Worm (Caenorhabditis elegans) whole organism, early embryonic: Measurements from ENCODE around the gene str-6.

Source experiments
- B0310.2 ChIP-seq: sonication (generic microtip); optimal IDR thresholded peaks from 2 replicates; lab custom pipeline; 2016; ENCODE audit warnings: mild to moderate bottlenecking, missing genetic modification characterization, missing compliant biosample characterization
- F13C5.2 ChIP-seq: sonication (generic microtip); optimal IDR thresholded peaks from 2 replicates; lab custom pipeline; 2017; ENCODE audit warnings: mild to moderate bottlenecking, missing genetic modification characterization, inconsistent platforms, missing compliant biosample characterization
- aly-1 ChIP-seq: sonication (generic microtip); optimal IDR thresholded peaks from 2 replicates; lab custom pipeline; 2016; ENCODE audit warnings: missing genetic modification characterization, missing compliant biosample characterization
- ama-1 ChIP-seq: fragments of 150-350 bp; optimal IDR thresholded peaks from 2 replicates; lab custom pipeline; 2014
- ceh-13 ChIP-seq: fragments of 200-800 bp; sonication (Bioruptor generic); optimal IDR thresholded peaks from 2 replicates; lab custom pipeline; 2018; ENCODE audit warnings: mild to moderate bottlenecking, missing genetic modification characterization, missing compliant biosample characterization
- ceh-36 ChIP-seq: sonication (generic microtip); optimal IDR thresholded peaks from 2 replicates; lab custom pipeline; 2016; ENCODE audit warnings: missing genetic modification characterization, inconsistent platforms, missing compliant biosample characterization
- ets-7 ChIP-seq: sonication (generic microtip); optimal IDR thresholded peaks from 2 replicates; lab custom pipeline; 2016; ENCODE audit warnings: missing genotype, missing genetic modification characterization, missing compliant biosample characterization
- flt-1 ChIP-seq: fragments of 200-800 bp; sonication (Bioruptor generic); IDR thresholded peaks from 2 replicates; pipeline ENCODE4 v1.3.6; 2022; ENCODE audit warnings: missing genetic modification characterization, missing compliant biosample characterization
- hmbx-1 ChIP-seq: sonication (generic microtip); optimal IDR thresholded peaks from 2 replicates; lab custom pipeline; 2016; ENCODE audit warnings: mild to moderate bottlenecking, missing genetic modification characterization, missing compliant biosample characterization
- hmg-4 ChIP-seq: fragments of 200-800 bp; sonication (Bioruptor generic); optimal IDR thresholded peaks from 2 replicates; lab custom pipeline; 2018; ENCODE audit warnings: mild to moderate bottlenecking, missing genetic modification characterization, missing compliant biosample characterization
- hnd-1 ChIP-seq: sonication (generic microtip); optimal IDR thresholded peaks from 2 replicates; lab custom pipeline; 2016; ENCODE audit warnings: missing genetic modification characterization, missing compliant biosample characterization
- pes-1 ChIP-seq: fragments of 200-800 bp; sonication (Bioruptor generic); IDR thresholded peaks from 2 replicates; pipeline ENCODE4 v1.3.6; 2022; ENCODE audit warnings: missing genetic modification reagents, missing genetic modification characterization, missing compliant biosample characterization
- scrt-1 ChIP-seq: fragments of 200-800 bp; sonication (Bioruptor generic); IDR thresholded peaks from 2 replicates; pipeline ENCODE4 v1.3.6; 2022; ENCODE audit warnings: missing genetic modification characterization, missing compliant biosample characterization
- sea-1 ChIP-seq: fragments of 200-800 bp; sonication (Bioruptor generic); conservative IDR thresholded peaks from 2 replicates; pipeline ENCODE4 v1.3.6; 2022; ENCODE audit warnings: missing genetic modification characterization, missing compliant biosample characterization
- tbx-11 ChIP-seq: fragments of 200-800 bp; sonication (Bioruptor generic); IDR thresholded peaks from 2 replicates; pipeline ENCODE4 v1.3.6; 2022; ENCODE audit warnings: missing genetic modification characterization, missing compliant biosample characterization
- tbx-37 ChIP-seq: fragments of 200-800 bp; sonication (Bioruptor generic); conservative IDR thresholded peaks from 2 replicates; pipeline ENCODE4 v1.3.6; 2022; ENCODE audit warnings: missing genetic modification reagents, missing genetic modification characterization, missing compliant biosample characterization
- tra-4 ChIP-seq: sonication (generic microtip); optimal IDR thresholded peaks from 2 replicates; lab custom pipeline; 2017; ENCODE audit warnings: missing genetic modification characterization, missing compliant biosample characterization

Gene str-6

DNA sequence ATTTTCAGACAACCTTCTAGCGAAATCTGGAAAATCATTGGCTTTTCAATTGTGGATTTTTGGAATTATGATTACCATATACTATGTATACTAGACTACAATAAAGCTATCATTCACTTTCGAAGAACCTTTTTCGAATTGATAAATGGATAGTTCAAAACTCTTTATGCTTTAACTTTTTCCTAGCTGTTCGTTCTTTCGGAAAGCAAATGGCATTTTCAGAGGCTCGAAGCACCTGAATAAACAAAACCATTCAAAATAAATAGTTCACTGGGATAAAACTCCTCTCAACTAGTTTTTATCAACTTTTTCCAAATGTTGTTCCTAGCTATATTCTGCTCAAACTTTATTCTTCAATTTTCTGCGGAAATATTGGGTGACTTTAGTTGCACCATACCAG is 31.1 kb upstream of the str-6 start, which contains the start of gene T26E4.2:
T26E4.2 (plus strand) TSS at position 301 of the 400 bp plus-strand sequence.
- no peak for TF ChIP-seq scrt-1 (GFP tag; lab: Robert Waterston, UW)

DNA sequence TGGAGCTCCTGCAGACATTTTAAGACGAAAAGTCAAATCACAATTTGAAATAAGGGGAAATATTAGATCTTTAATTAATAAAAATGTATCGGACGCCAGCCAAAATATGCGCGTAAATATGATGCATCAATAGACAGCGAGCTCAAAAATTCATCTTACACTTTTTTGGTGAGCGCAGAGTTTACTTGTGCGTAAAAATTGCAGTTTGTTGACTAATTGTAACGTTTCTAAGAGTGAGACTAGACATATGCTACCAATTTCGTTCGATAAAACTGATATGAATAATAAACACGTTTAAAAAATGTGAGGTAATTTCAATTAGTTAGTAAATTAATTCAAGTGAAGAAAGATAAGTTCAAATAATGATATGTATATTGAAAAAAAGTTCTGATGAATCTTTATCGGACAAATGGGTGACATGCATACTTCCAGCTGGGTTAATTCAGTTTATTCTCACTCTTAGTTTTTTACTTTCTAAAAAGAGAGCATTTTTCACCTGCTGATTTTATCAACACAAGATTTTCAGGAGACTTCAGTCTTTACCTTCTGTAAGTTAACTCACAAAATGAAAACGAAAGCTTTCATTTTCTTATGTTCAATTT is 29.2 kb upstream of the str-6 start, which contains the start of the genes nhr-285 and irld-52:
nhr-285 (minus strand) TSS at position 101 of the 602 bp plus-strand sequence.
irld-52 (plus strand) TSS at position 552 of the 602 bp plus-strand sequence.
- TF ChIP-seq tra-4, result no peak
- no peak for TF ChIP-seq hmbx-1 (tag; lab: Kevin White, UChicago)
- no peak for TF ChIP-seq ets-7
- TF ChIP-seq sea-1 (GFP tag; lab: Robert Waterston, UW), result no peak
- no peak for TF ChIP-seq tbx-37 (GFP tag; lab: Robert Waterston, UW)
- no peak for TF ChIP-seq tbx-11 (GFP tag; lab: Robert Waterston, UW)
- TF ChIP-seq ama-1 (lab: Kevin White, UChicago), result no peak
- TF ChIP-seq F13C5.2, result no peak
- TF ChIP-seq hnd-1 (tag; lab: Kevin White, UChicago), result no peak

DNA sequence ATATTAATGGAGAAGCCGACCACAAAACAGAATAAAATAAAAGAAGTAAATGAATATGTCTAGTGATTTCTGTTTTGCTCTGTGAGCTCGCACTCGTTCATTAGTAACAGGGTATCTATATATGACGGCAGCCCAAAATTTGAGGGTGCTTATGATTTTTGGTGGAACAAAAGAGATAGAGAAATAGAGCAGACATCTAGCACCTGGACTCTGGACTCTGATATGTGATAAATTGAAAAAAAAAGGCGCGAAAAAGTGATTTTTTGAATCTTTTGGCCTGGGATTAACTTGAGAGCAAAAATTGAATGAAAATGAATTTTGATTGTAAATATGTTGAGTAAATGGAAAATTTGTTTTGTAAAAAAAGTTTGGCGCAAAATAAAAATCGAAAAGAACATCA is 26.6 kb upstream of the str-6 start, which contains the start of gene nhr-283:
nhr-283 (minus strand) TSS at position 101 of the 400 bp plus-strand sequence.
- no peak for TF ChIP-seq flt-1 (GFP tag; lab: Robert Waterston, UW)
- TF ChIP-seq pes-1 (GFP tag; lab: Robert Waterston, UW), result no peak
- no peak for TF ChIP-seq aly-1 (tag; lab: Kevin White, UChicago)
- no peak for TF ChIP-seq ceh-13 (GFP tag; lab: Kevin White, UChicago)
- no peak for TF ChIP-seq tbx-37 (GFP tag; lab: Robert Waterston, UW)
- no peak for TF ChIP-seq hmbx-1 (tag; lab: Kevin White, UChicago)
- no peak for TF ChIP-seq ets-7
- no peak for TF ChIP-seq hmg-4
- TF ChIP-seq ama-1 (lab: Kevin White, UChicago), result no peak
- TF ChIP-seq ceh-36, result no peak
- TF ChIP-seq tra-4, result no peak
- no peak for TF ChIP-seq sea-1 (GFP tag; lab: Robert Waterston, UW)
- TF ChIP-seq hnd-1 (tag; lab: Kevin White, UChicago), result no peak
- TF ChIP-seq scrt-1 (GFP tag; lab: Robert Waterston, UW), result no peak

DNA sequence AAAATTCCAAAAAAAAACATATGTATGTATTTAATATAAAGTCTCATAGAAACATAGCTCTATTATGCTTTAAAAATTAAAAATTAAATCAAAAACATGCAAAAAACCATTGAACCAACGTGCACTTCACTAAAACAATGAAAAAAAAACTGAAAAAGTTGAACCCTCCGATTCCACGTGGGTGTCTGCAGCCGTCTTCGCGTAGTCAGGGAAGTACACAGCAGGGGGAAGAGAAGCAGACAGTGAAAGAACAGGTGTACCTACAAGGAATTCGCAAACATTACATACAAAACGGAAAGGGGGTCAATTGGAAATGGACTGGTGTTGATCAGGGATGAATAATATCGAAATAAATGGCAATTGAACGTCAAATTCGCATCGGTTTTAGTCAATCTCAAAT is 23.9 kb upstream of the str-6 start:
- TF ChIP-seq sea-1 (GFP tag; lab: Robert Waterston, UW) (no peak), aly-1 (tag; lab: Kevin White, UChicago) (no peak), pes-1 (GFP tag; lab: Robert Waterston, UW) (no peak), ceh-13 (GFP tag; lab: Kevin White, UChicago) (no peak), flt-1 (GFP tag; lab: Robert Waterston, UW) (no peak), ama-1 (lab: Kevin White, UChicago) (no peak), hnd-1 (tag; lab: Kevin White, UChicago) (no peak), hmbx-1 (tag; lab: Kevin White, UChicago) (no peak), ceh-36 (no peak), tbx-11 (GFP tag; lab: Robert Waterston, UW) (no peak), B0310.2 (tag; lab: Kevin White, UChicago) (no peak), ets-7 (no peak), F13C5.2 (no peak), tra-4 (no peak), scrt-1 (GFP tag; lab: Robert Waterston, UW) (no peak), hmg-4 (no peak), tbx-37 (GFP tag; lab: Robert Waterston, UW) (no peak)

DNA sequence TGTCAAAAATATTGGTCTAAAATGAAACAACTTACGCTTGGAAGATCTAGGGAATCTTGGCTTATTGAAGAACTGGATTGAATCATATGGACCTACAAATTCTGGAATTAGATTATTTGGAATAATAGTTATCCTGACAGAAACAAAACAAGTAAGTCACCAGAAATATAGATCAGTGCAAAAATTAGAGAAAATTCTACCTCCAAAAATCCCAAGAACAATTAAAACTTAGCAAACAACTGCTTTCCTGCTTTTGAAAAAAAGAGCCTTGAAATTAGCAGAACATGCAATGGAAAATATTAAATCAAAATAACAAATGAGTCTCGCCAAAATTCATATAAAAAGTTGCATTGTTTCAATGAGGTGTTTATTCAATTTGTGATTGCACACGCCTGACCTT is 23.1 kb upstream of the str-6 start, which contains the start of gene nhr-60:
nhr-60 (minus strand) TSS at position 101 of the 400 bp plus-strand sequence.
- TF ChIP-seq ceh-36 (no peak), sea-1 (GFP tag; lab: Robert Waterston, UW) (no peak), ama-1 (lab: Kevin White, UChicago) (no peak)

DNA sequence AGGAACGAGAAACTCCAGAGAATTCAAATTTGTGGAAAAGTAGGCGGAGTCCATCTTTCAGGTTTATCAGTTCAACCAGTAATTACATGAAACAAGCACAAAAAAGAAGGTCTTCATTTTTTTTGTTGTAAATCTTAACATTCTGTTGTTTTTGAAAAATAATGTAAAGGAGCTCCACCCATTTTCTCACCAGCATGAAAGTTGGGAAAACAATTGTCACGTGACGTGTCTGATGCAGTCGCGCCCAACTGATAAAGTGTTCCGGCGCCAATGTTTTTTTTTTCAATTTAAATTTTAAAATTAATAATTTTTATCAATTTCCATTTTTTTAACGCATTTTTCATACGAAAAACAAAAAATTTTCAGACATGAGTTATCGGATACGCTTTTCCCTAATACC is 19.0 kb upstream of the str-6 start, which contains the start of gene F57A10.4:
F57A10.4 (plus strand) TSS at position 367 of the 400 bp plus-strand sequence.
- TF ChIP-seq F13C5.2 (no peak), tbx-37 (GFP tag; lab: Robert Waterston, UW) (no peak), aly-1 (tag; lab: Kevin White, UChicago) (no peak), hnd-1 (tag; lab: Kevin White, UChicago) (no peak), ceh-36 (no peak), tra-4 (no peak), flt-1 (GFP tag; lab: Robert Waterston, UW) (no peak), pes-1 (GFP tag; lab: Robert Waterston, UW) (no peak), hmg-4 (no peak), hmbx-1 (tag; lab: Kevin White, UChicago) (no peak), ets-7 (no peak), ama-1 (lab: Kevin White, UChicago) (no peak), sea-1 (GFP tag; lab: Robert Waterston, UW) (no peak), B0310.2 (tag; lab: Kevin White, UChicago) (no peak)

DNA sequence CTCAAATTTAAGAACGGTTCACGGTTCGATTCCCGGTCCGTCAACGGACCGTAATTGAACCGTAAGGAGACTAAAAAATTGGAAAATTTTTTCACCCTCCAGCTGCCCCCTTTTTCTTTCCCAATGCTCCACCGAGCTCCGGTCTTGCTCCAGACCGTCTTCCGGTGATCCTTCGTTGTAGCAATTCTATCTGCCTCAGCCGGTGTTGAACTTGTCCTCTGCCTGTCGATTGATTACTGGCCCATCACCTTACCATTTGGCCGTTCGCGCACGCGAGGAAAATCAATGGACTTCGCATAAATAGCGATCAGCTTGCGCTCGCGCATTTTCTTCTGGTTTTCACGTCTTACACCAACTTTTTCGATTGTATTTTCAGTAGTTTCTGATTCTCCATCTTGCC is 17.4 kb upstream of the str-6 start:
- TF ChIP-seq flt-1 (GFP tag; lab: Robert Waterston, UW) (peak; percentile 28; the same call in 1 of the 2 replicates), pes-1 (GFP tag; lab: Robert Waterston, UW) (peak; percentile 73), scrt-1 (GFP tag; lab: Robert Waterston, UW) (peak; percentile 51; the same call in 1 of the 2 replicates)

DNA sequence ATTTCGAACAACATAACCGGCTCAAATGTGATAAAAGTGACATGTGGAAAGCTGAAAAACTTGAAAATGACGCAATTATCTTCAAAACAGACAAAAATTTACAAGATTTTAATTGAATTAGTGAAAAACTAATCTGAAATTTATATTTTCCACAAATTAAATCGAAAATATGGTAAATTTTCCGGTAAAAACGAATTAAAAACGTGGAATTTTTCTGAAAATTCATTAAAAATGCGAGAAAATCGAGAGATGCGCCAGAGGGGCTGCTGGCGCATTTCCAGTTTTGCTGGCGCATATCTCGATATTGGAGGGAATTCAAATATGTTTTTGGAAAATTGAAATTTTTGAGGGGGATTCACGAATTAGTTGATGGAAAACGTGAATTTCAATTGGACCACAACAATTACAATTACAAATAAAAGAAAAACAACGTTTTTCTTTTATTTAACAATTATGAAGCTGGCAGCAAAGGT is 16.1 kb upstream of the str-6 start, which contains the start of the genes haf-3 and F57A10.2:
haf-3 (minus strand) TSS at position 51 of the 473 bp plus-strand sequence.
F57A10.2 (plus strand) TSS at position 454 of the 473 bp plus-strand sequence.
- TF ChIP-seq F13C5.2 (peak; percentile 66), flt-1 (GFP tag; lab: Robert Waterston, UW) (0 out of 2 replicates have a peak, but pooled peaks have one; percentile 13), hmbx-1 (tag; lab: Kevin White, UChicago) (no peak)
